Worm (Caenorhabditis elegans) whole organism, L3 larva: Measurements from ENCODE around the gene ttr-21.
A peak's percentile ranks its signal among the peaks of the same experiment; 100 is the strongest.

Experiments
- R02D3.7 ChIP-seq: fragments of 150-350 bp; optimal IDR thresholded peaks from 2 replicates; lab custom pipeline; 2014; ENCODE audit warnings: missing biosample characterization, missing genetic modification characterization
- ZK546.5 ChIP-seq: sonication (generic microtip); optimal IDR thresholded peaks from 2 replicates; lab custom pipeline; 2017; ENCODE audit warnings: missing biosample characterization, missing genetic modification characterization
- aly-2 ChIP-seq: fragments of 150-350 bp; optimal IDR thresholded peaks from 2 replicates; lab custom pipeline; 2014; ENCODE audit warnings: missing biosample characterization, missing genetic modification characterization
- ama-1 ChIP-seq: fragments of 150-350 bp; optimal IDR thresholded peaks from 2 replicates; lab custom pipeline; 2018
- ceh-16 ChIP-seq: sonication (generic microtip); optimal IDR thresholded peaks from 2 replicates; lab custom pipeline; 2017; ENCODE audit warnings: missing biosample characterization, missing genetic modification characterization
- ceh-28 ChIP-seq: fragments of 150-350 bp; optimal IDR thresholded peaks from 2 replicates; lab custom pipeline; 2014; ENCODE audit warnings: missing biosample characterization, missing genetic modification reagents, missing genetic modification characterization
- ceh-82 ChIP-seq: fragments of 150-350 bp; optimal IDR thresholded peaks from 2 replicates; lab custom pipeline; 2014; ENCODE audit warnings: missing biosample characterization, missing genetic modification characterization
- ceh-9 ChIP-seq: sonication (generic microtip); optimal IDR thresholded peaks from 2 replicates; lab custom pipeline; 2018; ENCODE audit warnings: missing biosample characterization, missing genetic modification characterization
- daf-12 ChIP-seq: fragments of 150-350 bp; optimal IDR thresholded peaks from 2 replicates; lab custom pipeline; 2014; ENCODE audit warnings: missing biosample characterization, missing genetic modification reagents, missing genetic modification characterization
- egl-27 ChIP-seq: sonication (generic microtip); optimal IDR thresholded peaks from 4 replicates; lab custom pipeline; 2017; ENCODE audit warnings: missing biosample characterization, missing genetic modification reagents, missing genetic modification characterization
- egl-5 ChIP-seq: fragments of 150-350 bp; optimal IDR thresholded peaks from 2 replicates; lab custom pipeline; 2017; ENCODE audit warnings: missing biosample characterization, missing genetic modification reagents, missing genetic modification characterization, inconsistent platforms
- elt-1 ChIP-seq: fragments of 150-350 bp; optimal IDR thresholded peaks from 2 replicates; lab custom pipeline; 2014; ENCODE audit warnings: missing biosample characterization, missing genetic modification characterization
- elt-2 ChIP-seq: sonication (generic microtip); optimal IDR thresholded peaks from 2 replicates; lab custom pipeline; 2016; ENCODE audit warnings: missing genetic modification reagents, mild to moderate bottlenecking, missing genetic modification characterization, missing compliant biosample characterization
- elt-3 ChIP-seq, 3 experiments: fragments of 150-350 bp in 1 of 3; sonication (generic microtip) in 2 of 3; optimal IDR thresholded peaks; 2 replicates in 2 of 3; 4 replicates in 1 of 3; lab custom pipeline; 2014 to 2017; ENCODE audit warnings: missing biosample characterization in 3 of 3, missing genetic modification characterization in 3 of 3
- eor-1 ChIP-seq, 2 experiments: fragments of 150-350 bp; optimal IDR thresholded peaks; 2 replicates each; lab custom pipeline; 2014 to 2018; ENCODE audit warnings: missing biosample characterization in 2 of 2, missing genetic modification characterization in 2 of 2
- fkh-10 ChIP-seq: sonication (generic microtip); optimal IDR thresholded peaks from 2 replicates; lab custom pipeline; 2017; ENCODE audit warnings: missing biosample characterization, missing genetic modification reagents, missing genetic modification characterization
- fkh-2 ChIP-seq: fragments of 150-350 bp; optimal IDR thresholded peaks from 2 replicates; lab custom pipeline; 2014; ENCODE audit warnings: missing biosample characterization, missing genetic modification reagents, missing genetic modification characterization
- fos-1 ChIP-seq: fragments of 150-350 bp; optimal IDR thresholded peaks from 2 replicates; lab custom pipeline; 2014; ENCODE audit warnings: missing biosample characterization, missing genetic modification characterization
- hmg-11 ChIP-seq: sonication (generic microtip); optimal IDR thresholded peaks from 2 replicates; lab custom pipeline; 2016; ENCODE audit warnings: missing genetic modification characterization, missing compliant biosample characterization
- jun-1 ChIP-seq: fragments of 150-350 bp; optimal IDR thresholded peaks from 2 replicates; lab custom pipeline; 2014; ENCODE audit warnings: missing biosample characterization, missing genetic modification reagents, missing genetic modification characterization
- lin-15B ChIP-seq: fragments of 150-350 bp; optimal IDR thresholded peaks from 2 replicates; lab custom pipeline; 2014; ENCODE audit warnings: missing biosample characterization, missing genetic modification characterization
- lin-39 ChIP-seq: fragments of 150-350 bp; optimal IDR thresholded peaks from 2 replicates; lab custom pipeline; 2018; ENCODE audit warnings: missing biosample characterization, missing genetic modification reagents, missing genetic modification characterization
- lsy-12 ChIP-seq: sonication (generic microtip); optimal IDR thresholded peaks from 2 replicates; lab custom pipeline; 2016; ENCODE audit warnings: mild to moderate bottlenecking, missing genetic modification characterization, missing compliant biosample characterization
- mdl-1 ChIP-seq: fragments of 150-350 bp; optimal IDR thresholded peaks from 2 replicates; lab custom pipeline; 2014; ENCODE audit warnings: missing biosample characterization, missing genetic modification characterization
- mml-1 ChIP-seq: fragments of 150-350 bp; sonication (generic microtip); optimal IDR thresholded peaks from 3 replicates; lab custom pipeline; 2014; ENCODE audit warnings: missing biosample characterization, missing genetic modification characterization
- nfya-1 ChIP-seq: sonication (generic microtip); optimal IDR thresholded peaks from 2 replicates; lab custom pipeline; 2017; ENCODE audit warnings: missing genetic modification characterization, mild to moderate bottlenecking, missing compliant biosample characterization, antibody characterized with exemption, moderate library complexity; ENCODE audit not compliant: insufficient read depth
- nhr-11 ChIP-seq: fragments of 150-350 bp; optimal IDR thresholded peaks from 2 replicates; lab custom pipeline; 2014; ENCODE audit warnings: missing biosample characterization, missing genetic modification characterization
- nhr-12 ChIP-seq: fragments of 150-350 bp; optimal IDR thresholded peaks from 2 replicates; lab custom pipeline; 2014; ENCODE audit warnings: missing biosample characterization, missing genetic modification characterization
- nhr-23 ChIP-seq: fragments of 150-350 bp; optimal IDR thresholded peaks from 2 replicates; lab custom pipeline; 2014; ENCODE audit warnings: missing biosample characterization, missing genetic modification reagents, missing genetic modification characterization
- nhr-237 ChIP-seq: fragments of 150-350 bp; optimal IDR thresholded peaks from 2 replicates; lab custom pipeline; 2014; ENCODE audit warnings: missing biosample characterization, missing genetic modification characterization
- nhr-25 ChIP-seq: sonication (generic microtip); optimal IDR thresholded peaks from 2 replicates; lab custom pipeline; 2017; ENCODE audit warnings: missing biosample characterization, missing genetic modification characterization
- nhr-28 ChIP-seq: fragments of 150-350 bp; optimal IDR thresholded peaks from 2 replicates; lab custom pipeline; 2014; ENCODE audit warnings: missing biosample characterization, missing genetic modification characterization
- nhr-43 ChIP-seq: sonication (generic microtip); optimal IDR thresholded peaks from 2 replicates; lab custom pipeline; 2016; ENCODE audit warnings: mild to moderate bottlenecking, missing genetic modification characterization, missing compliant biosample characterization; ENCODE audit not compliant: poor library complexity, severe bottlenecking
- nhr-67 ChIP-seq: fragments of 150-350 bp; optimal IDR thresholded peaks from 2 replicates; lab custom pipeline; 2014; ENCODE audit warnings: missing biosample characterization, missing genetic modification characterization
- nhr-76 ChIP-seq: fragments of 150-350 bp; sonication (generic microtip); optimal IDR thresholded peaks from 5 replicates; lab custom pipeline; 2014; ENCODE audit warnings: missing biosample characterization, missing genetic modification characterization
- nhr-77 ChIP-seq: fragments of 150-350 bp; optimal IDR thresholded peaks from 2 replicates; lab custom pipeline; 2014; ENCODE audit warnings: missing biosample characterization, missing genetic modification characterization
- pha-4 ChIP-seq: fragments of 150-350 bp; optimal IDR thresholded peaks from 2 replicates; lab custom pipeline; 2014; ENCODE audit warnings: missing biosample characterization, missing genetic modification reagents, missing genetic modification characterization
- pqm-1 ChIP-seq: fragments of 150-350 bp; optimal IDR thresholded peaks from 2 replicates; lab custom pipeline; 2017; ENCODE audit warnings: missing biosample characterization, missing genetic modification characterization, inconsistent platforms
- sea-2 ChIP-seq: fragments of 150-350 bp; sonication (generic microtip); optimal IDR thresholded peaks from 4 replicates; lab custom pipeline; 2014; ENCODE audit warnings: missing biosample characterization, missing genetic modification reagents, missing genetic modification characterization
- skn-1 ChIP-seq: fragments of 150-350 bp; optimal IDR thresholded peaks from 2 replicates; lab custom pipeline; 2014; ENCODE audit warnings: missing biosample characterization, missing genetic modification characterization
- snpc-4 ChIP-seq: fragments of 150-350 bp; optimal IDR thresholded peaks from 2 replicates; lab custom pipeline; 2014; ENCODE audit warnings: missing biosample characterization, missing genetic modification characterization
- tbx-2 ChIP-seq: sonication (generic microtip); optimal IDR thresholded peaks from 2 replicates; lab custom pipeline; 2016; ENCODE audit warnings: mild to moderate bottlenecking, missing genetic modification characterization, missing compliant biosample characterization
- unc-39 ChIP-seq: sonication (generic microtip); optimal IDR thresholded peaks from 4 replicates; lab custom pipeline; 2017; ENCODE audit warnings: missing biosample characterization, missing genetic modification characterization
- unc-62 ChIP-seq: fragments of 150-350 bp; sonication (generic microtip); optimal IDR thresholded peaks from 4 replicates; lab custom pipeline; 2014; ENCODE audit warnings: missing biosample characterization, missing genetic modification reagents, missing genetic modification characterization
- zag-1 ChIP-seq: fragments of 150-350 bp; optimal IDR thresholded peaks from 2 replicates; lab custom pipeline; 2014; ENCODE audit warnings: missing biosample characterization, missing genetic modification characterization
- ztf-11 ChIP-seq: fragments of 150-350 bp; optimal IDR thresholded peaks from 2 replicates; lab custom pipeline; 2014; ENCODE audit warnings: missing biosample characterization, missing genetic modification characterization
- ztf-4 ChIP-seq: fragments of 150-350 bp; optimal IDR thresholded peaks from 2 replicates; lab custom pipeline; 2014; ENCODE audit warnings: missing biosample characterization, missing genetic modification characterization

ttr-21 gene

DNA sequence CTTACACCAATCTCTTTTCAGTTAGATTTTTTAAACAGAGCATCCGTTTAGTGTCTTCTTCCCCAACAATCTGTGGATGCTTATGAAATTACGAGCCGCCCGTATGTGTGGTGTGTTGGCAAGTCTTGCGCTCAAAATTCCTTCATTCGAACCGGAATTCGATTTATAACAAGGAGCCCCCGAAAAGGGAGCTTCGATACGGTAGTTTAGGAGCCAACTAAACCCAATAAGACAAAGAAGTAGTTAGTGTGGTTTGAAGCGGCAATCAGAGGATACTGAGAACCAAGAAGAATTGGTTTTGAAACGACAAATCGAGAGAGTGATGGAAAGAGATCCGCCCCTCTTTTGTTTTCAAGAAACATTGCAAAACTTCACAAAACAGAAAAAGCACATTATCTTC, 41.9 kb downstream of the ttr-21 start:
- TF ChIP-seq fkh-2 (tag; lab: Kevin White, UChicago) (no peak), elt-2 (no peak), nhr-237 (no peak), eor-1 (tag; optimal IDR thresholded peaks at IDR 0.05; lab: Kevin White, UChicago) (no peak), ama-1 (lab: Kevin White, UChicago) (no peak), elt-3 (tag; optimal IDR thresholded peaks at IDR 0.05; lab: Kevin White, UChicago) (no peak), snpc-4 (tag; lab: Kevin White, UChicago) (no peak), pha-4 (no peak), nhr-28 (tag; lab: Kevin White, UChicago) (no peak), lsy-12 (no peak)

DNA sequence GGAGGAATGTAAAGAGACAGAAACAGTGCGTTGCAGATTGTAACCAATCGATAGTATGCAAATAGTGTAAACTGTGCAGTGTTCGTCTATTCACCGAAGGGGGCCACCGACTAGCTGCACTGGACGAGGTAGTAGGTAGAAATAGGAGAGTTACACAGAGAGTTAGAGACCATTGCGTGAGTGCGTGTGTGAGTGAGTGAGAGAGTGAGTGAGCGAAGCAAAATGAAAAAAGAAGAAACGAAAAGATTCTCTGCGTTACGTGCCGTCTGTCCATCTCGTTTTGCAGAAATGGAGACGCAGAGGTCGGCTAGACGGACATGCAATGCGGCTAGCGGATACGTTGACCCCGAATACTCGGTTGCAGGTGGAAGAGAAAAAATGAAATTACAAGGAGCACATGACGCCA, 45.7 kb downstream of the ttr-21 start:
- TF ChIP-seq egl-5 (no peak), aly-2 (tag; lab: Kevin White, UChicago) (no peak), unc-39 (tag; lab: Kevin White, UChicago) (no peak), ama-1 (lab: Kevin White, UChicago) (no peak), nhr-77 (tag; lab: Kevin White, UChicago) (no peak), lin-15B (peak; percentile 73), snpc-4 (tag; lab: Kevin White, UChicago) (peak; percentile 53), nhr-237 (no peak), unc-62 (GFP tag; lab: Kevin White, UChicago) (no peak), skn-1 (tag; lab: Kevin White, UChicago) (no peak), fkh-10 (GFP tag; lab: Kevin White, UChicago) (no peak), ZK546.5 (no peak), tbx-2 (tag; lab: Kevin White, UChicago) (no peak), nhr-11 (tag; lab: Kevin White, UChicago) (no peak), sea-2 (GFP tag; lab: Kevin White, UChicago) (no peak), mml-1 (no peak), ceh-82 (tag; lab: Kevin White, UChicago) (no peak), nhr-12 (tag; lab: Kevin White, UChicago) (no peak), elt-3 (tag; optimal IDR thresholded peaks at IDR 0.05; lab: Kevin White, UChicago) (no peak), ztf-4 (tag; lab: Kevin White, UChicago) (no peak), R02D3.7 (peak; percentile 31), nhr-23 (tag; lab: Kevin White, UChicago) (peak; percentile 63), eor-1 (tag; optimal IDR thresholded peaks at IDR 0.05; lab: Kevin White, UChicago) (no peak), nhr-28 (tag; lab: Kevin White, UChicago) (no peak), pqm-1 (tag; lab: Kevin White, UChicago) (peak; percentile 6), egl-27 (tag; lab: Kevin White, UChicago) (peak; percentile 18), pha-4 (no peak), ceh-9 (tag; lab: Kevin White, UChicago) (no peak), jun-1 (tag; lab: Kevin White, UChicago) (peak; percentile 42), mdl-1 (tag; lab: Kevin White, UChicago) (no peak), fos-1 (tag; lab: Kevin White, UChicago) (no peak), daf-12 (tag; lab: Kevin White, UChicago) (no peak), nhr-43 (tag; lab: Kevin White, UChicago) (no peak), ceh-28 (tag; lab: Kevin White, UChicago) (peak; percentile 65), zag-1 (tag; lab: Kevin White, UChicago) (no peak), nhr-67 (tag; lab: Kevin White, UChicago) (no peak), lsy-12 (peak; percentile 45), ztf-11 (no peak), elt-2 (peak; percentile 65), nhr-76 (tag; lab: Kevin White, UChicago) (no peak), nhr-25 (tag; lab: Kevin White, UChicago) (peak; percentile 77), nfya-1 (tag; lab: Kevin White, UChicago) (peak; percentile 82), hmg-11 (tag; lab: Kevin White, UChicago) (peak; percentile 75), lin-39 (tag; lab: Kevin White, UChicago) (no peak), ceh-16 (tag; lab: Kevin White, UChicago) (no peak), elt-1 (tag; lab: Kevin White, UChicago) (no peak), fkh-2 (tag; lab: Kevin White, UChicago) (no peak)
